Worm (Caenorhabditis elegans) whole organism, L2 larva: ENCODE results near the gene neg-1.

Experiments used
- ama-1 ChIP-seq: fragments of 150-350 bp; optimal IDR thresholded peaks from 2 replicates; lab custom pipeline; 2018; ENCODE audit warnings: inconsistent platforms
- blmp-1 ChIP-seq: sonication (generic microtip); optimal IDR thresholded peaks from 2 replicates; lab custom pipeline; 2017; ENCODE audit warnings: missing genetic modification characterization, mild to moderate bottlenecking, missing compliant biosample characterization, antibody characterized with exemption, moderate library complexity; ENCODE audit not compliant: insufficient read depth

- no peak for TF ChIP-seq blmp-1 (tag; lab: Kevin White, UChicago)
- no peak for TF ChIP-seq ama-1
These were observed 32.8 kb upstream of the neg-1 start, which contains the start of gene nhr-118 for ce11 chrV:4407519-4407918.
